Fruit fly (Drosophila melanogaster) whole organism, embryonic: Measurements from ENCODE around the gene CG11267.

Experiments used
- Atf-2 ChIP-seq: fragments of 200-800 bp; sonication (Bioruptor generic); optimal IDR thresholded peaks from 2 replicates; lab custom pipeline; 2016; ENCODE audit warnings: missing biosample characterization, missing genetic modification characterization
- Bgb ChIP-seq: fragments of 200-800 bp; sonication (Bioruptor generic); IDR thresholded peaks from 2 replicates; pipeline ENCODE4 v1.3.6; 2022; ENCODE audit warnings: missing biosample characterization, missing genetic modification characterization; ENCODE audit not compliant: partially characterized antibody
- CG10267 ChIP-seq: fragments of 200-800 bp; sonication (Bioruptor generic); optimal IDR thresholded peaks from 2 replicates; lab custom pipeline; 2018; ENCODE audit warnings: missing biosample characterization, mild to moderate bottlenecking, missing genetic modification characterization, moderate library complexity
- CG10979 ChIP-seq: fragments of 200-800 bp; sonication (Bioruptor generic); optimal IDR thresholded peaks from 2 replicates; lab custom pipeline; 2018; ENCODE audit warnings: missing biosample characterization, mild to moderate bottlenecking, missing genetic modification characterization, moderate library complexity
- CG11504 ChIP-seq: fragments of 200-800 bp; sonication (Bioruptor generic); optimal IDR thresholded peaks from 3 replicates; lab custom pipeline; 2019; ENCODE audit warnings: missing biosample characterization, mild to moderate bottlenecking, missing genetic modification characterization, moderate library complexity
- CG13287 ChIP-seq: fragments of 200-800 bp; sonication (Bioruptor generic); IDR thresholded peaks from 2 replicates; pipeline ENCODE4 v1.3.6; 2022; ENCODE audit warnings: missing biosample characterization, missing genetic modification characterization; ENCODE audit not compliant: partially characterized antibody
- CG16813 ChIP-seq: fragments of 200-800 bp; sonication (Bioruptor generic); IDR thresholded peaks from 3 replicates; pipeline ENCODE4 v1.3.6; 2022; ENCODE audit warnings: missing biosample characterization, missing genetic modification characterization; ENCODE audit not compliant: partially characterized antibody
- CG16815 ChIP-seq: fragments of 200-800 bp; sonication (Bioruptor generic); optimal IDR thresholded peaks from 3 replicates; lab custom pipeline; 2017; ENCODE audit warnings: missing biosample characterization, mild to moderate bottlenecking, missing genetic modification characterization
- CG17829 ChIP-seq: fragments of 200-800 bp; optimal IDR thresholded peaks from 2 replicates; lab custom pipeline; 2019; ENCODE audit warnings: missing biosample characterization, mild to moderate bottlenecking, missing genetic modification characterization, moderate library complexity
- CG17912 ChIP-seq: fragments of 200-800 bp; sonication (Bioruptor generic); optimal IDR thresholded peaks from 2 replicates; lab custom pipeline; 2018; ENCODE audit warnings: missing biosample characterization, mild to moderate bottlenecking, missing genetic modification characterization
- CG18011 ChIP-seq: fragments of 200-800 bp; sonication (Bioruptor generic); optimal IDR thresholded peaks from 2 replicates; lab custom pipeline; 2017; ENCODE audit warnings: missing biosample characterization, missing genetic modification characterization, mild to moderate bottlenecking, moderate library complexity, missing genotype
- CG2199 ChIP-seq: fragments of 200-800 bp; sonication (Bioruptor generic); IDR thresholded peaks from 3 replicates; pipeline ENCODE4 v1.3.6; 2022; ENCODE audit warnings: missing biosample characterization, missing genetic modification characterization
- CG2678 ChIP-seq: fragments of 200-800 bp; sonication (Bioruptor generic); optimal IDR thresholded peaks from 3 replicates; lab custom pipeline; 2019; ENCODE audit warnings: missing biosample characterization, mild to moderate bottlenecking, missing genetic modification characterization, moderate library complexity
- CG2875 ChIP-seq: fragments of 200-800 bp; sonication (Bioruptor generic); optimal IDR thresholded peaks from 2 replicates; lab custom pipeline; 2017; ENCODE audit warnings: missing biosample characterization, mild to moderate bottlenecking, missing genetic modification characterization, missing genetic modification reagents
- CG31224 ChIP-seq: fragments of 200-800 bp; sonication (Bioruptor generic); IDR thresholded peaks from 2 replicates; pipeline ENCODE4 v1.3.6; 2022; ENCODE audit warnings: missing biosample characterization, missing genetic modification characterization
- CG31365 ChIP-seq: fragments of 200-800 bp; sonication (Bioruptor generic); optimal IDR thresholded peaks from 2 replicates; lab custom pipeline; 2018; ENCODE audit warnings: missing biosample characterization, mild to moderate bottlenecking, missing genetic modification characterization
- CG33213 ChIP-seq: fragments of 200-800 bp; sonication (Bioruptor generic); optimal IDR thresholded peaks from 3 replicates; lab custom pipeline; 2016; ENCODE audit warnings: missing biosample characterization, missing genetic modification characterization
- CG42726 ChIP-seq: fragments of 200-800 bp; sonication (Bioruptor generic); IDR thresholded peaks from 2 replicates; pipeline ENCODE4 v1.3.6; 2022; ENCODE audit warnings: missing biosample characterization, missing genetic modification characterization; ENCODE audit not compliant: partially characterized antibody
- CG4854 ChIP-seq: fragments of 200-800 bp; sonication (Bioruptor generic); optimal IDR thresholded peaks from 2 replicates; lab custom pipeline; 2016; ENCODE audit warnings: missing biosample characterization, missing genetic modification characterization, inconsistent platforms
- CG6254 ChIP-seq: fragments of 200-800 bp; sonication (Bioruptor generic); optimal IDR thresholded peaks from 3 replicates; lab custom pipeline; 2017; ENCODE audit warnings: mild to moderate bottlenecking, missing biosample characterization, missing genetic modification reagents, missing genetic modification characterization
- CG7271 ChIP-seq: fragments of 200-800 bp; sonication (Bioruptor generic); optimal IDR thresholded peaks from 2 replicates; lab custom pipeline; 2018; ENCODE audit warnings: missing biosample characterization, mild to moderate bottlenecking, missing genetic modification characterization, moderate library complexity
- CG7556 ChIP-seq: fragments of 200-800 bp; sonication (Bioruptor generic); optimal IDR thresholded peaks from 2 replicates; lab custom pipeline; 2017; ENCODE audit warnings: missing biosample characterization, mild to moderate bottlenecking, missing genetic modification characterization
- CG7786 ChIP-seq: fragments of 200-800 bp; sonication (Bioruptor generic); optimal IDR thresholded peaks from 2 replicates; lab custom pipeline; 2016; ENCODE audit warnings: missing biosample characterization, missing genetic modification characterization
- CG7987 ChIP-seq: fragments of 200-800 bp; sonication (Bioruptor generic); optimal IDR thresholded peaks from 2 replicates; lab custom pipeline; 2018; ENCODE audit warnings: missing biosample characterization, mild to moderate bottlenecking, missing genetic modification characterization, moderate library complexity
- CG8924 ChIP-seq: fragments of 200-800 bp; optimal IDR thresholded peaks from 3 replicates; lab custom pipeline; 2019; ENCODE audit warnings: missing biosample characterization, mild to moderate bottlenecking, missing genetic modification characterization, moderate library complexity
- D19B ChIP-seq: fragments of 200-800 bp; sonication (Bioruptor generic); optimal IDR thresholded peaks from 2 replicates; lab custom pipeline; 2017; ENCODE audit warnings: missing biosample characterization, mild to moderate bottlenecking, missing genetic modification characterization
- Dip2 ChIP-seq: fragments of 200-800 bp; sonication (Bioruptor generic); IDR thresholded peaks from 2 replicates; pipeline ENCODE4 v1.3.6; 2022; ENCODE audit warnings: missing biosample characterization, missing genetic modification characterization
- ERR ChIP-seq: fragments of 200-800 bp; sonication (Bioruptor generic); optimal IDR thresholded peaks from 2 replicates; lab custom pipeline; 2016; ENCODE audit warnings: missing biosample characterization, missing genetic modification characterization
- Fer3 ChIP-seq: fragments of 200-800 bp; sonication (Bioruptor generic); optimal IDR thresholded peaks from 2 replicates; lab custom pipeline; 2018; ENCODE audit warnings: missing biosample characterization, mild to moderate bottlenecking, missing genetic modification characterization, moderate library complexity
- Lim3 ChIP-seq: fragments of 200-800 bp; sonication (Bioruptor generic); IDR thresholded peaks from 2 replicates; pipeline ENCODE4 v1.3.6; 2022; ENCODE audit warnings: missing biosample characterization, missing genetic modification characterization
- Mad ChIP-seq: fragments of 200-800 bp; sonication (Bioruptor generic); optimal IDR thresholded peaks from 2 replicates; lab custom pipeline; 2016; ENCODE audit warnings: missing biosample characterization, missing genetic modification characterization
- NC2α ChIP-seq: fragments of 200-800 bp; sonication (Bioruptor generic); optimal IDR thresholded peaks from 2 replicates; lab custom pipeline; 2016; ENCODE audit warnings: missing biosample characterization, missing genetic modification characterization
- Oli ChIP-seq: fragments of 200-800 bp; sonication (Bioruptor generic); optimal IDR thresholded peaks from 2 replicates; lab custom pipeline; 2018; ENCODE audit warnings: missing biosample characterization, mild to moderate bottlenecking, missing genetic modification characterization, moderate library complexity
- Sry-β ChIP-seq: fragments of 200-800 bp; sonication (Bioruptor generic); optimal IDR thresholded peaks from 2 replicates; lab custom pipeline; 2018; ENCODE audit warnings: missing biosample characterization, mild to moderate bottlenecking, missing genetic modification characterization, moderate library complexity
- Tbp ChIP-seq: fragments of >200 bp; optimal IDR thresholded peaks from 2 replicates; lab custom pipeline; 2018; ENCODE audit warnings: missing biosample characterization, missing genetic modification characterization
- cg ChIP-seq: fragments of 200-800 bp; sonication (Bioruptor generic); optimal IDR thresholded peaks from 3 replicates; lab custom pipeline; 2019; ENCODE audit warnings: missing biosample characterization, mild to moderate bottlenecking, missing genetic modification characterization, moderate library complexity
- disco-r ChIP-seq: fragments of 200-800 bp; sonication (Bioruptor generic); optimal IDR thresholded peaks from 2 replicates; lab custom pipeline; 2016; ENCODE audit warnings: missing biosample characterization, missing genetic modification characterization
- jigr1 ChIP-seq: fragments of 200-800 bp; sonication (Bioruptor generic); IDR thresholded peaks from 3 replicates; pipeline ENCODE4 v1.3.6; 2022; ENCODE audit warnings: missing biosample characterization, missing genetic modification characterization
- lbe ChIP-seq: fragments of 200-800 bp; sonication (Bioruptor generic); optimal IDR thresholded peaks from 2 replicates; lab custom pipeline; 2016; ENCODE audit warnings: missing biosample characterization, mild to moderate bottlenecking, missing genetic modification characterization
- nau ChIP-seq: fragments of 200-800 bp; sonication (Bioruptor generic); optimal IDR thresholded peaks from 3 replicates; lab custom pipeline; 2017; ENCODE audit warnings: missing biosample characterization, mild to moderate bottlenecking, missing genetic modification characterization, missing genetic modification reagents
- odd ChIP-seq: fragments of 200-800 bp; sonication (Bioruptor generic); optimal IDR thresholded peaks from 2 replicates; lab custom pipeline; 2017; ENCODE audit warnings: missing biosample characterization, mild to moderate bottlenecking, missing genetic modification characterization
- pb ChIP-seq: fragments of 200-800 bp; sonication (Bioruptor generic); optimal IDR thresholded peaks from 3 replicates; lab custom pipeline; 2016; ENCODE audit warnings: missing biosample characterization, missing genetic modification characterization
- prd ChIP-seq, 3 experiments: fragments of >200 bp in 2 of 3; fragments of 200-800 bp in 1 of 3; sonication (Bioruptor generic) in 1 of 3; optimal IDR thresholded peaks in 2 of 3; IDR thresholded peaks in 1 of 3; 2 replicates in 2 of 3; 3 replicates in 1 of 3; pipeline versions ENCODE4 v1.3.6 to Lab custom; 2017 to 2022; ENCODE audit warnings: missing biosample characterization in 1 of 3, missing genetic modification characterization in 1 of 3
- repo ChIP-seq: fragments of 200-800 bp; sonication (Bioruptor generic); optimal IDR thresholded peaks from 2 replicates; lab custom pipeline; 2016; ENCODE audit warnings: missing biosample characterization, missing genetic modification characterization
- schlank ChIP-seq: fragments of 200-800 bp; sonication (Bioruptor generic); optimal IDR thresholded peaks from 2 replicates; lab custom pipeline; 2018; ENCODE audit warnings: missing biosample characterization, mild to moderate bottlenecking, missing genetic modification characterization
- sna ChIP-seq: fragments of 200-800 bp; sonication (Bioruptor generic); IDR thresholded peaks from 2 replicates; pipeline ENCODE4 v1.3.6; 2022; ENCODE audit warnings: missing biosample characterization, missing genetic modification characterization; ENCODE audit not compliant: partially characterized antibody
- sug ChIP-seq: fragments of 200-800 bp; optimal IDR thresholded peaks from 2 replicates; lab custom pipeline; 2019; ENCODE audit warnings: missing biosample characterization, mild to moderate bottlenecking, missing genetic modification characterization, moderate library complexity
- tgo ChIP-seq: fragments of 200-800 bp; sonication (Bioruptor generic); IDR thresholded peaks from 3 replicates; pipeline ENCODE4 v1.3.6; 2022; ENCODE audit warnings: missing biosample characterization, missing genetic modification characterization
- zf30C ChIP-seq: fragments of 200-800 bp; sonication (Bioruptor generic); optimal IDR thresholded peaks from 3 replicates; lab custom pipeline; 2018; ENCODE audit warnings: missing biosample characterization, mild to moderate bottlenecking, missing genetic modification characterization

The CG11267 gene

DNA sequence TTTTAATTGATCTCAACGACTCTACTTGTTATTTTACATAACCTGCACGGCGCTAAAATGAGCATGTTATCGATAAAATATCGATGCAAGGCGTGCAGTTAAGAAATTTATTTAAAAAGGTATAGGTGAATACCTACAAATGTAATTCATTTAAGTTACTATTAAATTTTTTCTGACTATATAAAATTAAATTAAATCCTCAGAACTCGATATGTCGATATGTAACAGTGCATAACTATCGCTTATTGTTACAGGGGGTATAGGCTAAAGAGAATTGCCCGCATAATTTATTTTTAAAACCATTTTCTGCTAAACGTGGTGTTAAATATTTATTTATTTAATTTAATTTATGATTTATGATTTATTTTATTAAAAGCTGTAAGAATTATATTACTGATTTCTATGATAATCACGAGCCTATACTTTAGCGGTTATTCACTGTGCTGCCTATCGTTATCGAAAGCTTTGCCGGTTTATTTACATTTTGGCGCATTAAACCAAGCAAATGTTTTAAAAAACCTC lies 2.0 kb downstream of the CG11267 start, which contains the start of the genes mRpL20 and Icmt (continued):
- no peak for TF ChIP-seq CG4854 (GFP tag; lab: Kevin White, UChicago)
- 0 out of 3 replicates have a peak, but pooled peaks have one; percentile 13 for TF ChIP-seq CG2199 (GFP tag; lab: Robert Waterston, UW)
- peak; percentile 92 for TF ChIP-seq CG31224 (GFP tag; lab: Robert Waterston, UW)
- TF ChIP-seq zf30C: no peak
- peak; percentile 85 for TF ChIP-seq CG13287 (GFP tag; lab: Robert Waterston, UW)
- TF ChIP-seq CG33213 (GFP tag; lab: Kevin White, UChicago): peak; percentile 20
- no peak for TF ChIP-seq NC2α (GFP tag; lab: Kevin White, UChicago)
- TF ChIP-seq CG2875 (GFP tag; lab: Kevin White, UChicago): peak; percentile 86
- TF ChIP-seq CG17829 (tag; lab: Kevin White, UChicago): peak; percentile 92
- TF ChIP-seq CG16815: peak; percentile 88
- TF ChIP-seq Fer3 (tag; lab: Kevin White, UChicago): peak; percentile 91
- TF ChIP-seq jigr1 (GFP tag; lab: Robert Waterston, UW): peak; percentile 89
- no peak for TF ChIP-seq prd (optimal IDR thresholded peaks at IDR 0.05; lab: Kevin White, UChicago)
- TF ChIP-seq prd (GFP tag; IDR thresholded peaks at IDR 0.05; lab: Robert Waterston, UW): peak; percentile 99
- TF ChIP-seq CG16813: peak; percentile 72
- TF ChIP-seq disco-r (GFP tag; lab: Kevin White, UChicago): no peak
- peak; percentile 72 for TF ChIP-seq D19B (GFP tag; lab: Kevin White, UChicago)
- TF ChIP-seq repo: no peak
- peak; percentile 1 for TF ChIP-seq CG31365 (tag; lab: Kevin White, UChicago)
- TF ChIP-seq CG42726: no peak
- TF ChIP-seq Mad (GFP tag; lab: Kevin White, UChicago): peak; percentile 41
- TF ChIP-seq CG10267 (tag; lab: Kevin White, UChicago): peak; percentile 77
- TF ChIP-seq CG7786 (GFP tag; lab: Kevin White, UChicago): peak; percentile 33
- TF ChIP-seq CG6254 (GFP tag; lab: Kevin White, UChicago): peak; percentile 49
- peak; percentile 25 for TF ChIP-seq Atf-2 (GFP tag; lab: Kevin White, UChicago)
- TF ChIP-seq CG7987 (GFP tag; lab: Kevin White, UChicago): peak; percentile 28
- TF ChIP-seq sna (GFP tag; lab: Robert Waterston, UW): peak; percentile 73; the same call in 1 of the 2 replicates
- peak; percentile 77 for TF ChIP-seq Bgb
- peak; percentile 81 for TF ChIP-seq CG10979 (tag; lab: Kevin White, UChicago)
- TF ChIP-seq Tbp (GFP tag; lab: Kevin White, UChicago): no peak
- no peak for TF ChIP-seq ERR (GFP tag; lab: Kevin White, UChicago)
- TF ChIP-seq cg (GFP tag; lab: Kevin White, UChicago): no peak
- TF ChIP-seq CG7271: peak; percentile 71
- TF ChIP-seq nau (GFP tag; lab: Kevin White, UChicago): peak; percentile 59
- TF ChIP-seq Dip2 (GFP tag; lab: Robert Waterston, UW): no peak
- TF ChIP-seq CG8924 (tag; lab: Kevin White, UChicago): peak; percentile 93
- TF ChIP-seq CG11504 (tag; lab: Kevin White, UChicago): peak; percentile 91
- TF ChIP-seq sug (tag; lab: Kevin White, UChicago): peak; percentile 80
- TF ChIP-seq CG7556 (GFP tag; lab: Kevin White, UChicago): peak; percentile 92
- TF ChIP-seq CG18011 (GFP tag; lab: Kevin White, UChicago): peak; percentile 45
- TF ChIP-seq CG17912 (GFP tag; lab: Kevin White, UChicago): no peak
- TF ChIP-seq CG2678 (tag; lab: Kevin White, UChicago): peak; percentile 94
- peak; percentile 85 for TF ChIP-seq schlank (tag; lab: Kevin White, UChicago)
- TF ChIP-seq Oli (tag; lab: Kevin White, UChicago): peak; percentile 95
- TF ChIP-seq Lim3: peak; percentile 56; the same call in 1 of the 2 replicates
- peak; percentile 82 for TF ChIP-seq lbe (GFP tag; lab: Kevin White, UChicago)
- peak; percentile 98 for TF ChIP-seq tgo (GFP tag; lab: Robert Waterston, UW)
- peak; percentile 78 for TF ChIP-seq odd
- TF ChIP-seq pb (GFP tag; lab: Kevin White, UChicago): no peak
- TF ChIP-seq Sry-β (GFP tag; lab: Kevin White, UChicago): no peak
